Fruit fly (Drosophila melanogaster) whole organism, wandering third instar larva: ENCODE measurements around the gene CG4854.
A peak's percentile ranks its signal among the peaks of the same experiment; 100 is the strongest.

ENCODE experiments used
- Abd-B ChIP-seq: fragments of >200 bp; optimal IDR thresholded peaks from 2 replicates; lab custom pipeline; 2017; ENCODE audit warnings: missing biosample characterization, missing genetic modification characterization
- CG32264 ChIP-seq: fragments of 200-800 bp; sonication (Bioruptor generic); optimal IDR thresholded peaks from 2 replicates; lab custom pipeline; 2016; ENCODE audit warnings: missing biosample characterization, missing genetic modification characterization
- Dfd ChIP-seq: fragments of >200 bp; optimal IDR thresholded peaks from 2 replicates; lab custom pipeline; 2017; ENCODE audit warnings: missing biosample characterization, missing genetic modification characterization
- Dif ChIP-seq: fragments of 200-275, 200-300 bp; sonication (Bioruptor generic); optimal IDR thresholded peaks from 2 replicates; lab custom pipeline; 2018; ENCODE audit warnings: missing biosample characterization, missing genetic modification characterization; ENCODE audit not compliant: partially characterized antibody
- HLH106 ChIP-seq: fragments of 200-800 bp; optimal IDR thresholded peaks from 3 replicates; lab custom pipeline; 2019; ENCODE audit warnings: missing biosample characterization, mild to moderate bottlenecking, missing genetic modification characterization, moderate library complexity
- Hr78 ChIP-seq: fragments of >200 bp; optimal IDR thresholded peaks from 2 replicates; lab custom pipeline; 2017; ENCODE audit warnings: missing biosample characterization, missing genetic modification characterization
- Mio ChIP-seq: sonication (Bioruptor generic); optimal IDR thresholded peaks from 2 replicates; lab custom pipeline; 2016; ENCODE audit warnings: missing biosample characterization, missing genetic modification characterization
- Vsx2 ChIP-seq: fragments of 200-300, 225-300 bp; sonication (Bioruptor generic); optimal IDR thresholded peaks from 2 replicates; lab custom pipeline; 2018; ENCODE audit warnings: missing biosample characterization, missing genetic modification characterization; ENCODE audit not compliant: partially characterized antibody
- dl ChIP-seq, 2 experiments: fragments of 175-275, 200-275 bp in 1 of 2; fragments of 200-275 bp in 1 of 2; sonication (Bioruptor generic); optimal IDR thresholded peaks; lab custom pipeline; 2018; ENCODE audit warnings: mild to moderate bottlenecking in 2 of 2, missing biosample characterization in 2 of 2, missing genetic modification characterization in 2 of 2, moderate library complexity in 2 of 2; ENCODE audit not compliant: partially characterized antibody in 2 of 2, insufficient read depth in 1 of 2
- dmrt93B ChIP-seq: fragments of 200-800 bp; sonication (Bioruptor generic); optimal IDR thresholded peaks from 2 replicates; lab custom pipeline; 2018; ENCODE audit warnings: missing biosample characterization, mild to moderate bottlenecking, missing genetic modification characterization
- jim ChIP-seq: fragments of 175-275, 200-325 bp; sonication (Bioruptor generic); optimal IDR thresholded peaks from 2 replicates; lab custom pipeline; 2016; ENCODE audit warnings: missing biosample characterization, mild to moderate bottlenecking, missing genetic modification characterization
- lola ChIP-seq: fragments of >200 bp; optimal IDR thresholded peaks from 2 replicates; lab custom pipeline; 2017; ENCODE audit warnings: missing biosample characterization, missing genetic modification characterization
- psq ChIP-seq: fragments of 200-800 bp; sonication (Bioruptor generic); optimal IDR thresholded peaks from 3 replicates; lab custom pipeline; 2017; ENCODE audit warnings: missing biosample characterization, mild to moderate bottlenecking, missing genetic modification characterization, moderate library complexity
- rgr ChIP-seq: fragments of 200-800 bp; sonication (Bioruptor generic); optimal IDR thresholded peaks from 3 replicates; lab custom pipeline; 2016; ENCODE audit warnings: missing biosample characterization, mild to moderate bottlenecking, missing genetic modification characterization

- TF ChIP-seq Hr78 (GFP tag; lab: Kevin White, UChicago) (no peak), psq (GFP tag; lab: Kevin White, UChicago) (peak; percentile 78), rgr (GFP tag; lab: Kevin White, UChicago) (peak; percentile 86), dl (GFP tag; optimal IDR thresholded peaks at IDR 0.05; lab: Kevin White, UChicago; ENCODE audit: insufficient read depth in 1 of 2, partially characterized antibody in 2 of 2) (no peak), Vsx2 (GFP tag; lab: Kevin White, UChicago) (no peak), dmrt93B (peak; percentile 44), CG32264 (GFP tag; lab: Kevin White, UChicago) (no peak), Dfd (GFP tag; lab: Kevin White, UChicago) (no peak), jim (GFP tag; lab: Kevin White, UChicago) (no peak), lola (GFP tag; lab: Kevin White, UChicago) (no peak), Dif (GFP tag; lab: Kevin White, UChicago) (no peak), Mio (GFP tag; lab: Kevin White, UChicago) (no peak), HLH106 (tag; lab: Kevin White, UChicago) (peak; percentile 89), Abd-B (GFP tag; lab: Kevin White, UChicago) (no peak)
Measured at dm6 chr3R:19999474-19999873, 28.4 kb upstream of the CG4854 start.
